Fruit fly (Drosophila melanogaster) Kc167 (cell line): ENCODE measurements around the gene Est-Q.

Source experiments
- Myc ChIP-seq: fragments of >200 bp; optimal IDR thresholded peaks from 2 replicates; lab custom pipeline; 2017; ENCODE audit warnings: missing external identifiers
- Sin3A ChIP-seq: fragments of >200 bp; optimal IDR thresholded peaks from 2 replicates; lab custom pipeline; 2018; ENCODE audit warnings: missing external identifiers
- h ChIP-seq: fragments of >200 bp; optimal IDR thresholded peaks from 3 replicates; lab custom pipeline; 2018; ENCODE audit warnings: missing external identifiers
- insv ChIP-seq: fragments of >200 bp; optimal IDR thresholded peaks from 3 replicates; lab custom pipeline; 2018; ENCODE audit warnings: missing external identifiers
- psq ChIP-seq: fragments of >200 bp; optimal IDR thresholded peaks from 2 replicates; lab custom pipeline; 2017; ENCODE audit warnings: missing external identifiers
- ttk ChIP-seq: sonication (Bioruptor generic); optimal IDR thresholded peaks from 2 replicates; lab custom pipeline; 2017; ENCODE audit warnings: missing external identifiers

DNA sequence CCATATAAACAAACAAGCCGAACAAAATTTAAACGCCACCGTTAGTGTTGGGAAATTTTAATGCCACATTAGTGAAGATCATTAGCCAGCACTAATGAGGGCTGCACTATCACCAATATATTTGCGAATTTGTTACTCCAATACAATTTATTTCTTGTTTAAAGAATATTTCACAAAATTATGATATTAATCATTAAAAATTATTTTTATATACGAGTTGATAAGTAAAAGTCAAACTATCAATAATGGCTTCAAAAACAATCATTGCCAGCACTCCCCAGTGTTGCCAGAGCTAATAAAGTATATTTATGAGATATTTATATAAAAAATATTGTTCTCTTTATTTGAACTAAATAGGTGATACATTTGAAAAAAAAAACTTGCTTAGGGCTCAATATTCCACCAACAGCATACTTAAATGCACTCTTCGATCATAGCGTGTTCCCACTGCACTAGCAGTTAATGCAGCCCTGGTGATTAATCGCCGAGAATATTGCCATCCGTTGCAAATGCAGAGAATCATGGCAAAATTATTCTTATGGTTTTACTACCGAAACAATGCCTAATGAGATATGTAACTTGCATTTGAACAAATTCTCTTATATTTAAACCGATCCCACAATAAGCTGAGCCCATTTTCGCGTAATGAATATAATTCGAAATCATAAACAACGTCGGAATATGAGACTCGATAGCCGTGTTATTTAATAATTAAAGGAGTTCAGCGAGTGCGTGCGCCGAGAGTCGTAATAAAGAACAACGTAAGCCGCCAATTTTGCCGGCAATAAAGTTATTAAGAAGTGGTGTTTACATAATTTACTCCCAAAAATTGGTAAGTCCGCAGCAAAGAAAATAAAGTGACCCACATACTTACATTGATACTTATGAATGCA, 14.8 kb downstream of the Est-Q start, which contains the start of the genes SAK and Cdk12:
- TF ChIP-seq h (lab: Kevin White, UChicago), result no peak
- TF ChIP-seq psq (lab: Kevin White, UChicago), result no peak
- no peak for TF ChIP-seq insv
- no peak for TF ChIP-seq Sin3A (lab: Kevin White, UChicago)
- no peak for TF ChIP-seq ttk (lab: Kevin White, UChicago)
- TF ChIP-seq Myc (lab: Kevin White, UChicago), result no peak
